Worm (Caenorhabditis elegans) whole organism, L4 larva: ENCODE data around the gene srbc-50.
A peak's percentile ranks its signal among the peaks of the same experiment; 100 is the strongest.

Experiments
- D1046.2 ChIP-seq: fragments of 200-800 bp; sonication (Bioruptor generic); IDR thresholded peaks from 2 replicates; pipeline ENCODE4 v1.3.6; 2022; ENCODE audit warnings: missing genetic modification characterization, missing compliant biosample characterization
- F37D6.2 ChIP-seq: sonication (generic microtip); optimal IDR thresholded peaks from 2 replicates; lab custom pipeline; 2016; ENCODE audit warnings: mild to moderate bottlenecking, missing genetic modification characterization, missing compliant biosample characterization
- F49E8.2 ChIP-seq: sonication (generic microtip); optimal IDR thresholded peaks from 2 replicates; lab custom pipeline; 2016; ENCODE audit warnings: missing compliant biosample characterization, mild to moderate bottlenecking, missing genetic modification characterization, borderline replicate concordance
- R02D3.7 ChIP-seq: fragments of 150-350 bp; sonication (generic microtip); optimal IDR thresholded peaks from 3 replicates; lab custom pipeline; 2014; ENCODE audit warnings: missing biosample characterization, missing genetic modification characterization
- T20F7.1 ChIP-seq: fragments of 200-800 bp; sonication (Bioruptor generic); optimal IDR thresholded peaks from 2 replicates; lab custom pipeline; 2018; ENCODE audit warnings: mild to moderate bottlenecking, missing genetic modification characterization, missing compliant biosample characterization
- T26A8.4 ChIP-seq: fragments of 200-800 bp; sonication (Bioruptor generic); IDR thresholded peaks from 2 replicates; pipeline ENCODE4 v1.3.6; 2022; ENCODE audit warnings: missing genetic modification characterization, missing compliant biosample characterization
- ZK337.2 ChIP-seq: fragments of 200-800 bp; sonication (Bioruptor generic); IDR thresholded peaks from 2 replicates; pipeline ENCODE4 v1.3.6; 2022; ENCODE audit warnings: missing genetic modification reagents, missing genetic modification characterization, missing compliant biosample characterization
- ZK546.5 ChIP-seq, 2 experiments: sonication (generic microtip); optimal IDR thresholded peaks; 2 replicates each; lab custom pipeline; 2017; ENCODE audit warnings: missing biosample characterization in 2 of 2, missing genetic modification characterization in 2 of 2
- aha-1 ChIP-seq: fragments of 150-350 bp; peaks from one replicate; lab custom pipeline; 2014; ENCODE audit warnings: missing biosample characterization, missing genetic modification characterization
- ceh-44 ChIP-seq: fragments of 200-800 bp; sonication (Bioruptor generic); IDR thresholded peaks from 2 replicates; pipeline ENCODE4 v1.3.6; 2022; ENCODE audit warnings: missing genetic modification reagents, missing genetic modification characterization, missing compliant biosample characterization
- ceh-62 ChIP-seq: sonication (generic microtip); optimal IDR thresholded peaks from 2 replicates; lab custom pipeline; 2017; ENCODE audit warnings: missing biosample characterization, missing genetic modification characterization
- daf-19 ChIP-seq: fragments of 200-800 bp; sonication (Bioruptor generic); conservative IDR thresholded peaks from 2 replicates; pipeline ENCODE4 v1.3.6; 2022; ENCODE audit warnings: missing genetic modification characterization, missing compliant biosample characterization
- gei-8 ChIP-seq: fragments of 200-800 bp; sonication (Bioruptor generic); optimal IDR thresholded peaks from 2 replicates; lab custom pipeline; 2018; ENCODE audit warnings: mild to moderate bottlenecking, missing genetic modification characterization, missing compliant biosample characterization
- hlh-30 ChIP-seq: sonication (generic microtip); optimal IDR thresholded peaks from 2 replicates; lab custom pipeline; 2017; ENCODE audit warnings: antibody characterized with exemption, mild to moderate bottlenecking, missing genetic modification characterization, missing compliant biosample characterization; ENCODE audit not compliant: insufficient read depth
- lin-15B ChIP-seq: fragments of 150-350 bp; sonication (generic microtip); optimal IDR thresholded peaks from 3 replicates; lab custom pipeline; 2014; ENCODE audit warnings: missing biosample characterization, missing genetic modification characterization
- lin-39 ChIP-seq: fragments of 150-350 bp; optimal IDR thresholded peaks from 2 replicates; lab custom pipeline; 2014; ENCODE audit warnings: missing biosample characterization, missing genetic modification reagents, missing genetic modification characterization
- madf-5 ChIP-seq, 2 experiments: fragments of 200-800 bp; sonication (Bioruptor generic); IDR thresholded peaks; 2 replicates each; pipeline ENCODE4 v1.3.6; 2022; ENCODE audit warnings: missing compliant biosample characterization in 2 of 2, missing genetic modification characterization in 2 of 2
- madf-9 ChIP-seq: fragments of 200-800 bp; sonication (Bioruptor generic); conservative IDR thresholded peaks from 2 replicates; pipeline ENCODE4 v1.3.6; 2022; ENCODE audit warnings: missing genetic modification reagents, missing genetic modification characterization, missing compliant biosample characterization
- mep-1 ChIP-seq: fragments of 150-350 bp; sonication (generic microtip); optimal IDR thresholded peaks from 3 replicates; lab custom pipeline; 2014; ENCODE audit warnings: missing biosample characterization, missing genetic modification characterization
- nhr-10 ChIP-seq: fragments of 150-350 bp; optimal IDR thresholded peaks from 2 replicates; lab custom pipeline; 2014; ENCODE audit warnings: missing biosample characterization, missing genetic modification characterization
- nhr-102 ChIP-seq: sonication (generic microtip); optimal IDR thresholded peaks from 2 replicates; lab custom pipeline; 2016; ENCODE audit warnings: mild to moderate bottlenecking, missing genetic modification characterization, moderate library complexity, missing compliant biosample characterization
- nhr-25 ChIP-seq: sonication (generic microtip); optimal IDR thresholded peaks from 2 replicates; lab custom pipeline; 2017; ENCODE audit warnings: missing genetic modification characterization, mild to moderate bottlenecking, missing compliant biosample characterization, antibody characterized with exemption, moderate library complexity, borderline replicate concordance; ENCODE audit not compliant: insufficient read depth
- nhr-28 ChIP-seq: fragments of 150-350 bp; optimal IDR thresholded peaks from 2 replicates; lab custom pipeline; 2014; ENCODE audit warnings: missing biosample characterization, missing genetic modification characterization
- nhr-6 ChIP-seq: fragments of 150-350 bp; optimal IDR thresholded peaks from 2 replicates; lab custom pipeline; 2014; ENCODE audit warnings: missing biosample characterization, missing genetic modification characterization
- skn-1 ChIP-seq: fragments of 150-350 bp; optimal IDR thresholded peaks from 2 replicates; lab custom pipeline; 2014; ENCODE audit warnings: missing biosample characterization, missing genetic modification characterization
- snpc-1.2 ChIP-seq: fragments of 200-800 bp; sonication (Bioruptor generic); IDR thresholded peaks from 2 replicates; pipeline ENCODE4 v1.3.6; 2022; ENCODE audit warnings: missing genetic modification reagents, missing genetic modification characterization, missing compliant biosample characterization
- tag-97 ChIP-seq: fragments of 200-800 bp; sonication (Bioruptor generic); IDR thresholded peaks from 2 replicates; pipeline ENCODE4 v1.3.6; 2022; ENCODE audit warnings: missing genetic modification characterization, missing compliant biosample characterization
- tra-1 ChIP-seq: fragments of 200-800 bp; sonication (Bioruptor generic); IDR thresholded peaks from 2 replicates; pipeline ENCODE4 v1.3.6; 2022; ENCODE audit warnings: missing genetic modification reagents, missing genetic modification characterization, missing compliant biosample characterization
- unc-130 ChIP-seq: sonication (generic microtip); optimal IDR thresholded peaks from 2 replicates; lab custom pipeline; 2016; ENCODE audit warnings: missing genetic modification reagents, missing genetic modification characterization, missing compliant biosample characterization
- unc-39 ChIP-seq: sonication (generic microtip); optimal IDR thresholded peaks from 2 replicates; lab custom pipeline; 2017; ENCODE audit warnings: missing biosample characterization, missing genetic modification characterization
- zip-11 ChIP-seq: fragments of 200-800 bp; sonication (Bioruptor generic); IDR thresholded peaks from 2 replicates; pipeline ENCODE4 v1.3.6; 2022; ENCODE audit warnings: missing genetic modification characterization, missing compliant biosample characterization
- ztf-7 ChIP-seq: fragments of 150-350 bp; optimal IDR thresholded peaks from 2 replicates; lab custom pipeline; 2014; ENCODE audit warnings: missing biosample characterization, missing genetic modification characterization

The srbc-50 gene

ce11 chrV:15867373-15867772, 42.6 kb upstream of the srbc-50 start, which contains the start of gene fbxa-197 (continued):
- no peak for TF ChIP-seq unc-130
- TF ChIP-seq madf-5 (GFP tag; IDR thresholded peaks at IDR 0.05; lab: Robert Waterston, UW): no peak

- TF ChIP-seq daf-19: no peak
- TF ChIP-seq nhr-25 (tag; lab: Kevin White, UChicago): no peak
- no peak for TF ChIP-seq madf-9 (GFP tag; lab: Robert Waterston, UW)
- TF ChIP-seq gei-8: no peak
- TF ChIP-seq ceh-62 (tag; lab: Kevin White, UChicago): no peak
- TF ChIP-seq F49E8.2 (tag; lab: Kevin White, UChicago): no peak
- TF ChIP-seq skn-1 (tag; lab: Kevin White, UChicago): no peak
- no peak for TF ChIP-seq ceh-44 (GFP tag; lab: Robert Waterston, UW)
- no peak for TF ChIP-seq ZK337.2 (GFP tag; lab: Robert Waterston, UW)
- TF ChIP-seq nhr-102 (tag; lab: Kevin White, UChicago): no peak
- no peak for TF ChIP-seq ztf-7 (tag; lab: Kevin White, UChicago)
Measured at ce11 chrV:15865839-15866238, 41.1 kb upstream of the srbc-50 start, which contains the start of gene srh-293. Gene srh-293, plus strand, starts transcription at chrV:15866139.

- TF ChIP-seq nhr-6 (tag; lab: Kevin White, UChicago): no peak
- peak; percentile 46 for TF ChIP-seq aha-1 (tag; lab: Kevin White, UChicago)
Measured at ce11 chrV:15863042-15863441, 38.3 kb upstream of the srbc-50 start, which contains the start of gene srh-299. Gene srh-299, plus strand, starts transcription at chrV:15863342.

ce11 chrV:15862599-15862998, 37.8 kb upstream of the srbc-50 start, which contains the start of gene srz-12:
Gene srz-12, minus strand, starts transcription at chrV:15862699.
- TF ChIP-seq T20F7.1 (GFP tag; lab: Kevin White, UChicago): no peak
- no peak for TF ChIP-seq tra-1
- TF ChIP-seq zip-11 (GFP tag; lab: Robert Waterston, UW): no peak
- no peak for TF ChIP-seq D1046.2
- TF ChIP-seq ztf-7 (tag; lab: Kevin White, UChicago): no peak
- TF ChIP-seq ZK546.5 (tag; optimal IDR thresholded peaks at IDR 0.05; lab: Kevin White, UChicago): no peak
- TF ChIP-seq T26A8.4: no peak
- TF ChIP-seq snpc-1.2 (GFP tag; lab: Robert Waterston, UW): no peak
- TF ChIP-seq lin-39: no peak
- TF ChIP-seq ceh-44 (GFP tag; lab: Robert Waterston, UW): no peak

ce11 chrV:15858292-15858691, 33.5 kb upstream of the srbc-50 start, which contains the start of gene srh-148:
Gene srh-148, minus strand, starts transcription at chrV:15858392.
- no peak for TF ChIP-seq lin-15B
- no peak for TF ChIP-seq F37D6.2 (tag; lab: Kevin White, UChicago)
- no peak for TF ChIP-seq daf-19
- no peak for TF ChIP-seq nhr-102 (tag; lab: Kevin White, UChicago)
- TF ChIP-seq hlh-30 (tag; lab: Kevin White, UChicago): no peak
- TF ChIP-seq mep-1: no peak
- no peak for TF ChIP-seq R02D3.7 (tag; lab: Kevin White, UChicago)
- TF ChIP-seq nhr-25 (tag; lab: Kevin White, UChicago): no peak
- TF ChIP-seq nhr-10 (tag; lab: Kevin White, UChicago): no peak
- no peak for TF ChIP-seq tra-1
- no peak for TF ChIP-seq ZK546.5 (tag; optimal IDR thresholded peaks at IDR 0.05; lab: Kevin White, UChicago)
- no peak for TF ChIP-seq tag-97 (GFP tag; lab: Robert Waterston, UW)
- TF ChIP-seq nhr-28 (tag; lab: Kevin White, UChicago): no peak
- no peak for TF ChIP-seq D1046.2
- TF ChIP-seq unc-39 (tag; lab: Kevin White, UChicago): no peak
